Fruit fly (Drosophila melanogaster) Kc167 (cell line): ENCODE measurements around the gene CG33490.

Source experiments
- Sin3A ChIP-seq: fragments of >200 bp; optimal IDR thresholded peaks from 2 replicates; lab custom pipeline; 2018; ENCODE audit warnings: missing external identifiers
- insv ChIP-seq: fragments of >200 bp; optimal IDR thresholded peaks from 3 replicates; lab custom pipeline; 2018; ENCODE audit warnings: missing external identifiers
- ttk ChIP-seq: sonication (Bioruptor generic); optimal IDR thresholded peaks from 2 replicates; lab custom pipeline; 2017; ENCODE audit warnings: missing external identifiers

DNA sequence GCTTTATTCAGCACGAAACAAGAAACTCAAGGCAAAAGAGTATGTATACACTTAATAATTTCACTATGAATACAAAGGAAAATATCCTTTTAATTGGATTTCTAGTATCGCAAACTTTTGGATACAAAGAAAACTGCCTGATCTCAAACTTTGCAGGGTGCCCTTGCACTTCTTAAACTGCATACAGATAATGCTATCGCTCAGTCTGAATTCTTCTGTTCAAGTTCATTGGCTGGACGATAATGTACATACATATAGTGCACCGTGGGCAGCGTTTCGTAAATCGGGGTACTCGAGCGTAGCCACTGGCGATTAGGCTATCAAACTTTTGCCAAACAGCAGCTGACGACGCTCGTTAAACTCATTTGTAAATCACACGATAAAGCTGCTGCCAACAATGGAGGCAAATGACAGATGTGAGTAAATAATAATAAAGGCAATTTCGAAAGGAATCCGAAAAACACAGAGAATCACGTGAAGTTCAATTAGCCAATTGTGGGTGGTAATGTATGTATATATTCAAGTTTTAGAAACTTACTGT is 47.7 kb downstream of the CG33490 start:
- TF ChIP-seq ttk (lab: Kevin White, UChicago) (no peak), insv (no peak), Sin3A (no peak)
